Worm (Caenorhabditis elegans): Measurements from ENCODE around the gene stdh-1.

- TF ChIP-seq ama-1 (optimal IDR thresholded peaks at IDR 0.05) (no peak), tbx-37 (GFP tag; conservative IDR thresholded peaks at IDR 0.05) (no peak), aly-1 (tag; optimal IDR thresholded peaks at IDR 0.05) (no peak), hmbx-1 (tag; optimal IDR thresholded peaks at IDR 0.05) (no peak), F13C5.2 (tag; optimal IDR thresholded peaks at IDR 0.05) (no peak), B0310.2 (tag; optimal IDR thresholded peaks at IDR 0.05) (no peak), sea-1 (GFP tag; conservative IDR thresholded peaks at IDR 0.05) (no peak), flt-1 (GFP tag; IDR thresholded peaks at IDR 0.05) (no peak)
Observed at ce11 chrV:13893583-13893982, 12.7 kb upstream of the stdh-1 start.

Data from whole organism, early embryonic.